Fruit fly (Drosophila melanogaster) whole organism, embryonic: ENCODE measurements around the gene sicily.
A peak's percentile ranks its signal among the peaks of the same experiment; 100 is the strongest.

ENCODE experiments used
- CG10959 ChIP-seq: fragments of 200-800 bp; sonication (Bioruptor generic); IDR thresholded peaks from 2 replicates; pipeline ENCODE4 v1.3.6; 2022; ENCODE audit warnings: missing biosample characterization, missing genetic modification characterization
- CG10979 ChIP-seq: fragments of 200-800 bp; sonication (Bioruptor generic); optimal IDR thresholded peaks from 2 replicates; lab custom pipeline; 2018; ENCODE audit warnings: missing biosample characterization, mild to moderate bottlenecking, missing genetic modification characterization, moderate library complexity
- CG11085 ChIP-seq: fragments of 200-800 bp; sonication (Bioruptor generic); IDR thresholded peaks from 2 replicates; pipeline ENCODE4 v1.3.6; 2022; ENCODE audit warnings: missing biosample characterization, missing genetic modification characterization
- CG12299 ChIP-seq: fragments of 200-800 bp; sonication (Bioruptor generic); optimal IDR thresholded peaks from 2 replicates; lab custom pipeline; 2018; ENCODE audit warnings: missing biosample characterization, mild to moderate bottlenecking, missing genetic modification characterization
- CG12769 ChIP-seq: fragments of 200-800 bp; sonication (Bioruptor generic); optimal IDR thresholded peaks from 2 replicates; lab custom pipeline; 2019; ENCODE audit warnings: missing biosample characterization, mild to moderate bottlenecking, missing genetic modification characterization, moderate library complexity
- CG1529 ChIP-seq: fragments of 200-800 bp; sonication (Bioruptor generic); optimal IDR thresholded peaks from 3 replicates; lab custom pipeline; 2018; ENCODE audit warnings: missing biosample characterization, missing genetic modification characterization
- CG16815 ChIP-seq: fragments of 200-800 bp; sonication (Bioruptor generic); optimal IDR thresholded peaks from 3 replicates; lab custom pipeline; 2017; ENCODE audit warnings: missing biosample characterization, mild to moderate bottlenecking, missing genetic modification characterization
- CG1832 ChIP-seq: fragments of 200-800 bp; sonication (Bioruptor generic); optimal IDR thresholded peaks from 2 replicates; lab custom pipeline; 2017; ENCODE audit warnings: missing biosample characterization, mild to moderate bottlenecking, missing genetic modification characterization, inconsistent platforms
- CG18476 ChIP-seq: fragments of 200-800 bp; sonication (Bioruptor generic); optimal IDR thresholded peaks from 2 replicates; lab custom pipeline; 2016; ENCODE audit warnings: missing biosample characterization, mild to moderate bottlenecking, missing genetic modification characterization
- CG18619 ChIP-seq: fragments of 200-800 bp; sonication (Bioruptor generic); optimal IDR thresholded peaks from 3 replicates; lab custom pipeline; 2017; ENCODE audit warnings: missing biosample characterization, mild to moderate bottlenecking, missing genetic modification characterization
- CG2129 ChIP-seq: fragments of 200-800 bp; sonication (Bioruptor generic); IDR thresholded peaks from 2 replicates; pipeline ENCODE4 v1.3.6; 2022; ENCODE audit warnings: missing biosample characterization, missing genetic modification characterization; ENCODE audit not compliant: partially characterized antibody
- CG33557 ChIP-seq: fragments of 200-800 bp; sonication (Bioruptor generic); optimal IDR thresholded peaks from 2 replicates; lab custom pipeline; 2019; ENCODE audit warnings: missing biosample characterization, mild to moderate bottlenecking, missing genetic modification characterization, moderate library complexity
- CG34376 ChIP-seq: fragments of 200-800 bp; sonication (Bioruptor generic); optimal IDR thresholded peaks from 2 replicates; lab custom pipeline; 2018; ENCODE audit warnings: missing biosample characterization, mild to moderate bottlenecking, missing genetic modification characterization
- CG4730 ChIP-seq: fragments of 200-800 bp; sonication (Bioruptor generic); IDR thresholded peaks from 2 replicates; pipeline ENCODE4 v1.3.6; 2022; ENCODE audit warnings: missing biosample characterization, missing genetic modification characterization
- CG6272 ChIP-seq: fragments of 200-800 bp; sonication (Bioruptor generic); IDR thresholded peaks from 2 replicates; pipeline ENCODE4 v1.3.6; 2022; ENCODE audit warnings: missing biosample characterization, missing genetic modification characterization
- CG7372 ChIP-seq: fragments of 200-800 bp; sonication (Bioruptor generic); IDR thresholded peaks from 2 replicates; pipeline ENCODE4 v1.3.6; 2022; ENCODE audit warnings: missing biosample characterization, missing genetic modification characterization
- CG9215 ChIP-seq: fragments of 200-800 bp; sonication (Bioruptor generic); IDR thresholded peaks from 2 replicates; pipeline ENCODE4 v1.3.6; 2022; ENCODE audit warnings: missing biosample characterization, missing genetic modification characterization
- CG9932 ChIP-seq: fragments of 200-800 bp; sonication (Bioruptor generic); IDR thresholded peaks from 2 replicates; pipeline ENCODE4 v1.3.6; 2022; ENCODE audit warnings: missing biosample characterization, missing genetic modification characterization
- CkIIα-i1 ChIP-seq: fragments of 200-800 bp; sonication (Bioruptor generic); IDR thresholded peaks from 2 replicates; pipeline ENCODE4 v1.3.6; 2022; ENCODE audit warnings: missing biosample characterization, missing genetic modification characterization
- D19B ChIP-seq: fragments of 200-800 bp; sonication (Bioruptor generic); optimal IDR thresholded peaks from 2 replicates; lab custom pipeline; 2017; ENCODE audit warnings: missing biosample characterization, mild to moderate bottlenecking, missing genetic modification characterization
- Dad ChIP-seq: fragments of 200-800 bp; sonication (Bioruptor generic); optimal IDR thresholded peaks from 3 replicates; lab custom pipeline; 2016; ENCODE audit warnings: missing biosample characterization, missing genetic modification characterization
- E2f2 ChIP-seq: fragments of 200-800 bp; sonication (Bioruptor generic); IDR thresholded peaks from 2 replicates; pipeline ENCODE4 v1.3.6; 2022; ENCODE audit warnings: missing biosample characterization, missing genetic modification characterization
- Ets97D ChIP-seq: fragments of 200-800 bp; sonication (Bioruptor generic); optimal IDR thresholded peaks from 3 replicates; lab custom pipeline; 2016; ENCODE audit warnings: missing biosample characterization, missing genetic modification characterization
- Fer1 ChIP-seq: fragments of 200-800 bp; sonication (Bioruptor generic); optimal IDR thresholded peaks from 2 replicates; lab custom pipeline; 2017; ENCODE audit warnings: missing biosample characterization, mild to moderate bottlenecking, missing genetic modification characterization
- Fer2 ChIP-seq: fragments of 200-800 bp; sonication (Bioruptor generic); optimal IDR thresholded peaks from 2 replicates; lab custom pipeline; 2018; ENCODE audit warnings: missing biosample characterization, mild to moderate bottlenecking, missing genetic modification characterization, moderate library complexity
- HLH3B ChIP-seq: fragments of 200-800 bp; sonication (Bioruptor generic); IDR thresholded peaks from 2 replicates; pipeline ENCODE4 v1.3.6; 2022; ENCODE audit warnings: missing biosample characterization, missing genetic modification characterization
- Hr51 ChIP-seq, 2 experiments: fragments of 200-800 bp; sonication (Bioruptor generic); optimal IDR thresholded peaks; 2 replicates in 1 of 2; 3 replicates in 1 of 2; lab custom pipeline; 2016 to 2018; ENCODE audit warnings: missing biosample characterization in 2 of 2, missing genetic modification characterization in 2 of 2, mild to moderate bottlenecking in 1 of 2, moderate library complexity in 1 of 2
- Opbp ChIP-seq: fragments of 200-800 bp; sonication (Bioruptor generic); IDR thresholded peaks from 3 replicates; pipeline ENCODE4 v1.3.6; 2022; ENCODE audit warnings: missing biosample characterization, missing genetic modification characterization; ENCODE audit not compliant: partially characterized antibody
- Optix ChIP-seq: fragments of 200-800 bp; sonication (Bioruptor generic); IDR thresholded peaks from 3 replicates; pipeline ENCODE4 v1.3.6; 2022; ENCODE audit warnings: missing biosample characterization, missing genetic modification characterization
- Sox100B ChIP-seq: fragments of 200-800 bp; sonication (Bioruptor generic); optimal IDR thresholded peaks from 3 replicates; lab custom pipeline; 2018; ENCODE audit warnings: missing biosample characterization, mild to moderate bottlenecking, missing genetic modification characterization
- TFAM ChIP-seq: fragments of 200-800 bp; sonication (Bioruptor generic); optimal IDR thresholded peaks from 2 replicates; lab custom pipeline; 2017; ENCODE audit warnings: missing biosample characterization, missing genetic modification characterization, inconsistent platforms
- Taf1 ChIP-seq: fragments of 200-800 bp; sonication (Bioruptor generic); IDR thresholded peaks from 2 replicates; pipeline ENCODE4 v1.3.6; 2022; ENCODE audit warnings: missing biosample characterization, missing genetic modification characterization
- Trl ChIP-seq, 3 experiments: fragments of >200 bp in 2 of 3; fragments of 200-800 bp in 1 of 3; sonication (Bioruptor generic) in 1 of 3; optimal IDR thresholded peaks; 2 replicates in 1 of 3; 3 replicates in 2 of 3; lab custom pipeline; 2016 to 2017; ENCODE audit warnings: missing biosample characterization in 1 of 3, missing genetic modification characterization in 1 of 3
- Usf ChIP-seq: fragments of 200-800 bp; sonication (Bioruptor generic); optimal IDR thresholded peaks from 2 replicates; lab custom pipeline; 2017; ENCODE audit warnings: missing genotype, missing biosample characterization, missing genetic modification characterization
- Xbp1 ChIP-seq: fragments of 200-800 bp; sonication (Bioruptor generic); optimal IDR thresholded peaks from 3 replicates; lab custom pipeline; 2016; ENCODE audit warnings: missing biosample characterization, mild to moderate bottlenecking, missing genetic modification characterization
- YL-1 ChIP-seq: fragments of 200-800 bp; sonication (Bioruptor generic); optimal IDR thresholded peaks from 3 replicates; lab custom pipeline; 2017; ENCODE audit warnings: missing biosample characterization, mild to moderate bottlenecking, missing genetic modification characterization
- cg ChIP-seq: fragments of 200-800 bp; sonication (Bioruptor generic); optimal IDR thresholded peaks from 3 replicates; lab custom pipeline; 2019; ENCODE audit warnings: missing biosample characterization, mild to moderate bottlenecking, missing genetic modification characterization, moderate library complexity
- chinmo ChIP-seq: fragments of 200-800 bp; sonication (Bioruptor generic); IDR thresholded peaks from 4 replicates; pipeline ENCODE4 v1.3.6; 2022; ENCODE audit warnings: missing biosample characterization, missing genetic modification characterization; ENCODE audit not compliant: partially characterized antibody
- ci ChIP-seq: fragments of 200-800 bp; sonication (Bioruptor generic); IDR thresholded peaks from 3 replicates; pipeline ENCODE4 v1.3.6; 2022; ENCODE audit warnings: missing biosample characterization, missing genetic modification characterization
- dmrt11E ChIP-seq: fragments of 200-800 bp; sonication (Bioruptor generic); optimal IDR thresholded peaks from 3 replicates; lab custom pipeline; 2018; ENCODE audit warnings: missing biosample characterization, mild to moderate bottlenecking, missing genetic modification characterization, moderate library complexity
- dpn ChIP-seq, 2 experiments: fragments of 200-800 bp; sonication (Bioruptor generic); optimal IDR thresholded peaks; 3 replicates each; lab custom pipeline; 2016; ENCODE audit warnings: missing biosample characterization in 2 of 2, missing genetic modification characterization in 2 of 2
- eve ChIP-seq, 2 experiments: fragments of >200 bp; optimal IDR thresholded peaks; 2 replicates each; lab custom pipeline; 2017; ENCODE audit warnings: missing biosample characterization in 2 of 2, missing genetic modification characterization in 2 of 2
- fru ChIP-seq: fragments of >200 bp; optimal IDR thresholded peaks from 2 replicates; lab custom pipeline; 2017
- onecut ChIP-seq: fragments of 200-800 bp; sonication (Bioruptor generic); IDR thresholded peaks from 2 replicates; pipeline ENCODE4 v1.3.6; 2022; ENCODE audit warnings: missing biosample characterization, missing genetic modification characterization
- pb ChIP-seq: fragments of 200-800 bp; sonication (Bioruptor generic); optimal IDR thresholded peaks from 3 replicates; lab custom pipeline; 2016; ENCODE audit warnings: missing biosample characterization, missing genetic modification characterization
- psq ChIP-seq: fragments of 200-800 bp; sonication (Bioruptor generic); optimal IDR thresholded peaks from 2 replicates; lab custom pipeline; 2017; ENCODE audit warnings: missing biosample characterization, missing genetic modification characterization
- pzg ChIP-seq: fragments of 200-800 bp; sonication (Bioruptor generic); optimal IDR thresholded peaks from 3 replicates; lab custom pipeline; 2018; ENCODE audit warnings: missing biosample characterization, mild to moderate bottlenecking, missing genetic modification characterization, moderate library complexity
- ro ChIP-seq: fragments of 200-800 bp; sonication (Bioruptor generic); IDR thresholded peaks from 2 replicates; pipeline ENCODE4 v1.3.6; 2022; ENCODE audit warnings: missing biosample characterization, missing genetic modification characterization
- tna ChIP-seq: fragments of 200-800 bp; sonication (Bioruptor generic); IDR thresholded peaks from 2 replicates; pipeline ENCODE4 v1.3.6; 2022; ENCODE audit warnings: missing biosample characterization, missing genetic modification characterization; ENCODE audit not compliant: partially characterized antibody
- tup ChIP-seq: fragments of 200-800 bp; sonication (Bioruptor generic); optimal IDR thresholded peaks from 2 replicates; lab custom pipeline; 2016; ENCODE audit warnings: missing biosample characterization, mild to moderate bottlenecking, missing genetic modification characterization, moderate library complexity
- twi ChIP-seq: fragments of 200-800 bp; optimal IDR thresholded peaks from 2 replicates; lab custom pipeline; 2019; ENCODE audit warnings: missing biosample characterization, mild to moderate bottlenecking, missing genetic modification characterization, moderate library complexity
- vvl ChIP-seq: fragments of 200-800 bp; sonication (Bioruptor generic); IDR thresholded peaks from 2 replicates; pipeline ENCODE4 v1.3.6; 2022; ENCODE audit warnings: missing biosample characterization, missing genetic modification characterization

The sicily gene

DNA sequence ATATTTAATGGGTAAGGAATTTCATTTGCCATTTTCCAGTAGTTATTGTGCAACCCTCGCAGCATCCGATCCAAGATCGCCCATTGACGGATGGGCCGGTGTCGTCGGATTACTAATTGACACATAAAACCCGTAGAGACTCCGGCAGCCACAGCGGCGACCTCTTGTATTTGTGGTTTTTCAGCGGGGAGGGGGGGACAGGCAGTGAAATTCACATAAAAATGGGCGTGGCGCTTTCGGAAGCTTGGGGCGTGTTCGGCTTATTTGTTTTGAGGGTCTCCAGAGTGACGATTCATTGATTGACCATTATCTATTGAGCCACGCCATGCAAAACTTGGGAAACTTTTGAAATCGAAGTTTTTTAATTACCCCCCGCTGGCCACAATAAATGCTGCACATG lies 42.3 kb upstream of the sicily start (continued):
- TF ChIP-seq CG6272 (GFP tag; lab: Robert Waterston, UW) (no peak), CG12769 (peak; percentile 60), pb (no peak), Ets97D (GFP tag; lab: Kevin White, UChicago) (no peak), CkIIα-i1 (GFP tag; lab: Robert Waterston, UW) (no peak), CG9215 (GFP tag; lab: Robert Waterston, UW) (no peak), ci (0 out of 3 replicates have a peak, but pooled peaks have one; percentile 32), Trl (optimal IDR thresholded peaks at IDR 0.05; lab: Kevin White, UChicago) (no peak), Trl (GFP tag; optimal IDR thresholded peaks at IDR 0.05; lab: Kevin White, UChicago) (no peak), CG10959 (GFP tag; lab: Robert Waterston, UW) (no peak), Hr51 (GFP tag; optimal IDR thresholded peaks at IDR 0.05; lab: Kevin White, UChicago) (no peak), CG7372 (GFP tag; lab: Robert Waterston, UW) (no peak), Fer2 (tag; lab: Kevin White, UChicago) (no peak), CG33557 (GFP tag; lab: Kevin White, UChicago) (no peak), Usf (GFP tag; lab: Kevin White, UChicago) (no peak), CG9932 (no peak), CG1832 (GFP tag; lab: Kevin White, UChicago) (no peak), CG1529 (GFP tag; lab: Kevin White, UChicago) (no peak), D19B (GFP tag; lab: Kevin White, UChicago) (no peak), CG34376 (GFP tag; lab: Kevin White, UChicago) (no peak), chinmo (GFP tag; lab: Robert Waterston, UW) (no peak), HLH3B (GFP tag; lab: Robert Waterston, UW) (no peak), eve (GFP tag; optimal IDR thresholded peaks at IDR 0.05; lab: Kevin White, UChicago) (no peak), CG2129 (GFP tag; lab: Robert Waterston, UW) (no peak), CG18619 (GFP tag; lab: Kevin White, UChicago) (no peak), vvl (GFP tag; lab: Robert Waterston, UW) (peak; percentile 59; the same call in 1 of the 2 replicates), CG16815 (GFP tag; lab: Kevin White, UChicago) (no peak), tna (GFP tag; lab: Robert Waterston, UW) (no peak), twi (tag; lab: Kevin White, UChicago) (no peak), fru (no peak), CG12299 (no peak), CG18476 (peak; percentile 10), ro (no peak), Sox100B (no peak)
- TF ChIP-seq, all 482 proteins: peak for 13

DNA sequence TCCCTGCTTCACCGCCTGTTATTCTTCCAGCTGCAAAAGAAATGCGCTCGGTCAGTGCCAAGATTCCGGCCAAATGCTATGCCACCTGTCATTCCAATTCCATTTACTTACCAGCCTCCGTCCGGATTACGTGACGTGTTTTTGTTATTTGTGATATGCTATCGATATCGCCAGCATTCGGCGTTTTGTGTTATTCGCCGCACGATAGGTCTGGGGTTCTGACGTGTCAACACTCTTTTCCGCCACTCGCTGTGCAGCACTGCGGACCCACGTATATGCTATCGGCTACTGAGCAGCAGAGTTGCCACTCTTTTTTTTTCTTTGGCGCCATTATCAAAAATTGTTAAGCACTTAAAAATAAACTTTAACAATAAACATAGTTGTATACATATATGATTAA lies 39.2 kb upstream of the sicily start, which contains the start of gene p24-1:
TSS of gene p24-1 (minus strand) at position 221 of the 400 bp plus-strand sequence.
- TF ChIP-seq CG11085 (GFP tag; lab: Robert Waterston, UW) = peak; percentile 35; the same call in 1 of the 2 replicates
- peak; percentile 90 for TF ChIP-seq YL-1
- TF ChIP-seq cg = no peak
- peak; percentile 94 for TF ChIP-seq pzg (GFP tag; lab: Kevin White, UChicago)
- TF ChIP-seq Optix (GFP tag; lab: Robert Waterston, UW) = no peak
- peak; percentile 52 for TF ChIP-seq Dad
- no peak for TF ChIP-seq fru
- TF ChIP-seq dpn (GFP tag; optimal IDR thresholded peaks at IDR 0.05; lab: Kevin White, UChicago) = peak; percentile 51 to 64
- peak; percentile 92 for TF ChIP-seq Xbp1 (GFP tag; lab: Kevin White, UChicago)
- no peak for TF ChIP-seq TFAM
- TF ChIP-seq CG9215 (GFP tag; lab: Robert Waterston, UW) = no peak; the same call in 1 of the 2 replicates
- no peak for TF ChIP-seq dmrt11E
- TF ChIP-seq Taf1 (GFP tag; lab: Robert Waterston, UW) = no peak
- TF ChIP-seq CG10979 = peak; percentile 14
- TF ChIP-seq Fer1 (GFP tag; lab: Kevin White, UChicago) = peak; percentile 53
- peak; percentile 92 for TF ChIP-seq Opbp
- TF ChIP-seq onecut (GFP tag; lab: Robert Waterston, UW) = peak; percentile 31; the same call in 1 of the 2 replicates
- no peak for TF ChIP-seq CG4730 (GFP tag; lab: Robert Waterston, UW)
- TF ChIP-seq E2f2 (GFP tag; lab: Robert Waterston, UW) = peak; percentile 94
- TF ChIP-seq tup (GFP tag; lab: Kevin White, UChicago) = no peak
- TF ChIP-seq psq = no peak
